Fruit fly (Drosophila melanogaster): ENCODE data around the gene CG4497.

DNA sequence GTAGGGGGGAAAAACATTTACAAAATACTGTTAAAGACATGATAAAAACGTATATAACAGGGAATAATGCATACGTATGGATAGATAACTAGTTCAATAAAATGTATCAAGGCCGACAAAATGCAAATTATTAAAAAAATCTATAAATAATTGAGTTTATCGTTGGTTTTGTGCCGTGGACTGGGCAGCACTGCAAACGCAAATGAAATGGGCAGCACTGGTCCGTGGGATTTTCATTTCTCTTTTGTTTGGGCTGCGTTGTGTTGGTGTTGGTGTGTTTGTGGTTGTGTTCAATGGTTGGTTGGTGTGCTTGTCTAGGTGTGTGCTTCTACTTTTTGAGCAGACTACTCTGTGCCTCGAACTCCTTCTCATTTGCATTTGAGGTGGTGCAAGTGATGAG, 32.2 kb upstream of the CG4497 start:
- no peak for TF ChIP-seq CG8478 (optimal IDR thresholded peaks at IDR 0.05)
- TF ChIP-seq usp (GFP tag; optimal IDR thresholded peaks at IDR 0.05): no peak
- no peak for TF ChIP-seq EcR (GFP tag; optimal IDR thresholded peaks at IDR 0.05)
- no peak for TF ChIP-seq pan (optimal IDR thresholded peaks at IDR 0.05)

Measured in whole organism.